Fruit fly (Drosophila melanogaster) whole organism, pupa: ENCODE results near the gene mats.

ENCODE experiments used
- CG34367 ChIP-seq: fragments of 200-800 bp; sonication (Bioruptor generic); optimal IDR thresholded peaks from 2 replicates; lab custom pipeline; 2018; ENCODE audit warnings: missing biosample characterization, mild to moderate bottlenecking, missing genetic modification characterization
- Pif1A ChIP-seq: fragments of 200-800 bp; sonication (Bioruptor generic); optimal IDR thresholded peaks from 3 replicates; lab custom pipeline; 2016; ENCODE audit warnings: missing biosample characterization, missing genetic modification characterization
- Pif1B ChIP-seq: fragments of 200-800 bp; sonication (Bioruptor generic); optimal IDR thresholded peaks from 3 replicates; lab custom pipeline; 2016; ENCODE audit warnings: missing biosample characterization, missing genetic modification characterization

DNA sequence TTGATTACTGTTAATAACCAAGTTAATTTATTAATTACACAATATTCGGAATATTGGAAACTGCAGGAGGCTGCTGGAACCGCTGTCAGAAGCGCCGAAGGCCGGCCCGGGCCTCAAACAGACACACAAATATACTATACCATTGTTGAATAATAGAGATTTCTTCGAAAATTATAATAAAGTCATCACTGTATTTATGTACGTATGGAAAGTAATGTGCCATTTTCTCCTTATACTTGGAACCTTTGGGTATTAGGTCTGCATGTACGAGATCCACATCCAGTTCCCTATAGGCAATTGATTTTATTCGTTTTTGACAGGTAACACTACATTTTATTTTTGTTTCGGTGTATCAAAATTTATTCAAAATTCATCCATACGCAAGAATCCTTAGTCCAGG lies 48.4 kb upstream of the mats start, which contains the start of gene CG7069:
- TF ChIP-seq CG34367 (tag; lab: Kevin White, UChicago), result no peak
- no peak for TF ChIP-seq Pif1B (GFP tag; lab: Kevin White, UChicago)
- no peak for TF ChIP-seq Pif1A (GFP tag; lab: Kevin White, UChicago)
